Worm (Caenorhabditis elegans): ENCODE results near the gene epic-3.
A peak's percentile ranks its signal among the peaks of the same experiment; 100 is the strongest.

epic-3 gene

ce11 chrIV:1682066-1682465 is 42.1 kb downstream of the epic-3 start, which contains the start of gene Y41D4B.24:
Gene Y41D4B.24 (minus strand): TSS chrIV:1682166.
- TF ChIP-seq nhr-237 (tag; optimal IDR thresholded peaks at IDR 0.05) = no peak
- TF ChIP-seq unc-39 (tag; optimal IDR thresholded peaks at IDR 0.05) = no peak
- no peak for TF ChIP-seq F44E2.7 (GFP tag; IDR thresholded peaks at IDR 0.05)
- no peak for TF ChIP-seq unc-62 (GFP tag; optimal IDR thresholded peaks at IDR 0.05 in 1 of 2)
- no peak for TF ChIP-seq unc-62 (tag; optimal IDR thresholded peaks at IDR 0.05)
- TF ChIP-seq hlh-11 (tag; optimal IDR thresholded peaks at IDR 0.05) = no peak
- TF ChIP-seq lin-15B (tag; optimal IDR thresholded peaks at IDR 0.05) = no peak
- TF ChIP-seq lim-7 (GFP tag; IDR thresholded peaks at IDR 0.05) = no peak
- TF ChIP-seq D1046.2 (GFP tag; IDR thresholded peaks at IDR 0.05) = no peak
- TF ChIP-seq arid-1 (GFP tag; conservative IDR thresholded peaks at IDR 0.05) = no peak
- TF ChIP-seq ces-1 (GFP tag; optimal IDR thresholded peaks at IDR 0.05) = no peak
- no peak for TF ChIP-seq duxl-1 (tag; optimal IDR thresholded peaks at IDR 0.05; ENCODE audit: poor library complexity)
- TF ChIP-seq nhr-48 (tag; optimal IDR thresholded peaks at IDR 0.05) = no peak
- no peak for TF ChIP-seq ctbp-1 (GFP tag; IDR thresholded peaks at IDR 0.05)
- TF ChIP-seq ama-1 (optimal IDR thresholded peaks at IDR 0.05) = no peak
- TF ChIP-seq F49E8.2 (tag; optimal IDR thresholded peaks at IDR 0.05; ENCODE audit: borderline replicate concordance) = no peak
- no peak for TF ChIP-seq gei-8 (GFP tag; optimal IDR thresholded peaks at IDR 0.05)

ce11 chrIV:1679227-1679626 is 45.0 kb downstream of the epic-3 start:
- TF ChIP-seq snpc-1.2 (GFP tag; IDR thresholded peaks at IDR 0.05) = 0 out of 2 replicates have a peak, but pooled peaks have one; percentile 14
- no peak for TF ChIP-seq lin-15B (tag; optimal IDR thresholded peaks at IDR 0.05)
- TF ChIP-seq Y48G9A.11 (GFP tag; IDR thresholded peaks at IDR 0.05) = peak; percentile 51; the same call in 1 of the 2 replicates
- TF ChIP-seq cey-2 (tag; optimal IDR thresholded peaks at IDR 0.05; ENCODE audit: borderline replicate concordance, insufficient read depth) = no peak
- no peak for TF ChIP-seq zfp-3 (GFP tag; conservative IDR thresholded peaks at IDR 0.05)
- no peak for TF ChIP-seq nhr-41 (GFP tag; IDR thresholded peaks at IDR 0.05)
- TF ChIP-seq set-16 (GFP tag; IDR thresholded peaks at IDR 0.05) = peak; percentile 7; the same call in 1 of the 2 replicates
- no peak for TF ChIP-seq ceh-82 (tag; optimal IDR thresholded peaks at IDR 0.05)
- TF ChIP-seq madf-5 (GFP tag; IDR thresholded peaks at IDR 0.05) = 0 out of 4 replicates have a peak, but pooled peaks of 1 of the 2 experiments have one; percentile 60

ce11 chrIV:1676926-1677325 is 47.3 kb downstream of the epic-3 start:
- TF ChIP-seq madf-9 (GFP tag; conservative IDR thresholded peaks at IDR 0.05) (no peak), ceh-28 (tag; optimal IDR thresholded peaks at IDR 0.05) (peak; percentile 75)
